Worm (Caenorhabditis elegans) whole organism, L4 larva: ENCODE measurements around the gene K05G3.1.
"Not testable (repeated sequence)": the region's sequence is repeated elsewhere in the genome, so short reads cannot be mapped to it uniquely, and the experiment has no call there.

Experiments
- F37D6.2 ChIP-seq: sonication (generic microtip); optimal IDR thresholded peaks from 2 replicates; lab custom pipeline; 2016; ENCODE audit warnings: mild to moderate bottlenecking, missing genetic modification characterization, missing compliant biosample characterization
- Y105C5A.15 ChIP-seq: fragments of 200-800 bp; sonication (Bioruptor generic); IDR thresholded peaks from 2 replicates; pipeline ENCODE4 v1.3.6; 2022; ENCODE audit warnings: missing genetic modification characterization, missing compliant biosample characterization
- ces-1 ChIP-seq: fragments of 150-350 bp; sonication (generic microtip); optimal IDR thresholded peaks from 4 replicates; lab custom pipeline; 2014; ENCODE audit warnings: missing biosample characterization, missing genetic modification reagents, missing genetic modification characterization
- daf-16 ChIP-seq, 3 experiments: sonication (generic microtip); optimal IDR thresholded peaks; 2 replicates each; lab custom pipeline; 2016 to 2017; ENCODE audit warnings: missing genetic modification characterization in 3 of 3, missing genetic modification reagents in 3 of 3, mild to moderate bottlenecking in 2 of 3, missing compliant biosample characterization in 2 of 3, missing biosample characterization in 1 of 3, moderate library complexity in 1 of 3
- dmd-8 ChIP-seq: fragments of 200-800 bp; sonication (Bioruptor generic); IDR thresholded peaks from 2 replicates; pipeline ENCODE4 v1.3.6; 2022; ENCODE audit warnings: missing genetic modification characterization, missing compliant biosample characterization
- duxl-1 ChIP-seq: sonication (generic microtip); optimal IDR thresholded peaks from 2 replicates; lab custom pipeline; 2016; ENCODE audit warnings: mild to moderate bottlenecking, missing genetic modification characterization, moderate library complexity, missing compliant biosample characterization; ENCODE audit not compliant: poor library complexity
- egl-43 ChIP-seq: fragments of 200-800 bp; sonication (Bioruptor generic); IDR thresholded peaks from 2 replicates; pipeline ENCODE4 v1.3.6; 2022; ENCODE audit warnings: missing genetic modification reagents, missing genetic modification characterization, missing compliant biosample characterization
- fkh-10 ChIP-seq: fragments of 150-350 bp; optimal IDR thresholded peaks from 2 replicates; lab custom pipeline; 2014; ENCODE audit warnings: missing biosample characterization, missing genetic modification reagents, missing genetic modification characterization
- gei-8 ChIP-seq: fragments of 200-800 bp; sonication (Bioruptor generic); optimal IDR thresholded peaks from 2 replicates; lab custom pipeline; 2018; ENCODE audit warnings: mild to moderate bottlenecking, missing genetic modification characterization, missing compliant biosample characterization
- hlh-11 ChIP-seq: fragments of 200-800 bp; sonication (Bioruptor generic); optimal IDR thresholded peaks from 2 replicates; lab custom pipeline; 2018; ENCODE audit warnings: mild to moderate bottlenecking, missing genetic modification characterization, missing compliant biosample characterization
- hlh-30 ChIP-seq: sonication (generic microtip); optimal IDR thresholded peaks from 2 replicates; lab custom pipeline; 2017; ENCODE audit warnings: antibody characterized with exemption, mild to moderate bottlenecking, missing genetic modification characterization, missing compliant biosample characterization; ENCODE audit not compliant: insufficient read depth
- hmg-1.1 ChIP-seq: fragments of 200-800 bp; sonication (Bioruptor generic); IDR thresholded peaks from 2 replicates; pipeline ENCODE4 v1.3.6; 2022; ENCODE audit warnings: missing genetic modification reagents, missing genetic modification characterization, missing compliant biosample characterization
- jun-1 ChIP-seq: fragments of 150-350 bp; optimal IDR thresholded peaks from 2 replicates; lab custom pipeline; 2014; ENCODE audit warnings: missing biosample characterization, missing genetic modification reagents, missing genetic modification characterization
- lim-7 ChIP-seq: fragments of 200-800 bp; sonication (Bioruptor generic); IDR thresholded peaks from 2 replicates; pipeline ENCODE4 v1.3.6; 2022; ENCODE audit warnings: missing genetic modification characterization, missing compliant biosample characterization
- lin-38 ChIP-seq: fragments of 200-800 bp; sonication (Bioruptor generic); IDR thresholded peaks from 2 replicates; pipeline ENCODE4 v1.3.6; 2022; ENCODE audit warnings: missing genetic modification reagents, missing genetic modification characterization, missing compliant biosample characterization
- mdt-29 ChIP-seq: fragments of 200-800 bp; sonication (Bioruptor generic); IDR thresholded peaks from 2 replicates; pipeline ENCODE4 v1.3.6; 2022; ENCODE audit warnings: missing genetic modification reagents, missing genetic modification characterization, missing compliant biosample characterization
- mep-1 ChIP-seq: fragments of 150-350 bp; sonication (generic microtip); optimal IDR thresholded peaks from 3 replicates; lab custom pipeline; 2014; ENCODE audit warnings: missing biosample characterization, missing genetic modification characterization
- mes-2 ChIP-seq: sonication (generic microtip); optimal IDR thresholded peaks from 2 replicates; lab custom pipeline; 2016; ENCODE audit warnings: missing genotype, mild to moderate bottlenecking, missing genetic modification characterization, missing compliant biosample characterization; ENCODE audit not compliant: poor library complexity, severe bottlenecking
- nhr-11 ChIP-seq: fragments of 150-350 bp; optimal IDR thresholded peaks from 2 replicates; lab custom pipeline; 2014; ENCODE audit warnings: missing biosample characterization, missing genetic modification characterization
- nhr-237 ChIP-seq: sonication (generic microtip); optimal IDR thresholded peaks from 2 replicates; lab custom pipeline; 2017; ENCODE audit warnings: missing biosample characterization, missing genetic modification characterization
- nhr-28 ChIP-seq: fragments of 150-350 bp; optimal IDR thresholded peaks from 2 replicates; lab custom pipeline; 2014; ENCODE audit warnings: missing biosample characterization, missing genetic modification characterization
- nhr-76 ChIP-seq: fragments of 150-350 bp; optimal IDR thresholded peaks from 2 replicates; lab custom pipeline; 2014; ENCODE audit warnings: missing biosample characterization, missing genetic modification characterization
- pha-4 ChIP-seq, 2 experiments: fragments of 150-350 bp in 1 of 2; fragments of 200-800 bp in 1 of 2; sonication (Bioruptor generic) in 1 of 2; IDR thresholded peaks in 1 of 2; optimal IDR thresholded peaks in 1 of 2; 2 replicates each; pipeline versions ENCODE4 v1.3.6 to Lab custom; 2014 to 2022; ENCODE audit warnings: missing genetic modification characterization in 2 of 2, missing genetic modification reagents in 2 of 2, missing biosample characterization in 1 of 2, missing compliant biosample characterization in 1 of 2
- set-16 ChIP-seq: fragments of 200-800 bp; sonication (Bioruptor generic); IDR thresholded peaks from 2 replicates; pipeline ENCODE4 v1.3.6; 2022; ENCODE audit warnings: missing genetic modification reagents, missing genetic modification characterization, missing compliant biosample characterization
- snpc-4 ChIP-seq: fragments of 150-350 bp; optimal IDR thresholded peaks from 2 replicates; lab custom pipeline; 2014; ENCODE audit warnings: missing biosample characterization, missing genetic modification characterization
- spr-1 ChIP-seq: sonication (generic microtip); optimal IDR thresholded peaks from 2 replicates; lab custom pipeline; 2016; ENCODE audit warnings: mild to moderate bottlenecking, missing genetic modification characterization, missing compliant biosample characterization
- spr-3 ChIP-seq: fragments of 200-800 bp; sonication (Bioruptor generic); optimal IDR thresholded peaks from 2 replicates; lab custom pipeline; 2018; ENCODE audit warnings: mild to moderate bottlenecking, missing genetic modification characterization, missing compliant biosample characterization
- unc-62 ChIP-seq, 3 experiments: fragments of 150-350 bp in 1 of 3; sonication (generic microtip); optimal IDR thresholded peaks in 2 of 3; peaks in 1 of 3; 1 replicate in 1 of 3; 2 replicates in 2 of 3; lab custom pipeline; 2014 to 2017; ENCODE audit warnings: missing biosample characterization in 3 of 3, missing genetic modification characterization in 3 of 3, missing genetic modification reagents in 3 of 3, missing genotype in 1 of 3

The K05G3.1 gene

DNA sequence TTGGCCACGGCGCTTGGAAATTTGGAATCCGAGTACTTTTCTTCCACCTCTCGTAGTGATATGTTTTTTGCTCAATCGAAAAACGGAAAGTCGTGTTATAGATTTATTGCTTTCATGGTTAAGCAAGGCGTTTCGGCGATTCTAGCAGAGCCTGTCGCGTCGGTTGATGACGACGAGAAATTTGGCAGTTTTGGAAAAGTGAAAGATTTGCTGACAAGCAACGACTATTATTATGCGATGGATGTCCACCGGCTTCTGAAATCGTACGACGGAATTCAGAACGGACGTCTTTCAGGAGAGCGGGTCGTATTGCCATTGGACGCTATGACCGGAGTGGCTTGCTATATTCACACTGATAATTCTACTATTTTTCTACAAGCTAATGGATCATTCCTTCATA lies 17.6 kb downstream of the K05G3.1 start:
- TF ChIP-seq unc-62 (GFP tag; optimal IDR thresholded peaks at IDR 0.05 in 1 of 2; lab: Kevin White, UChicago) (peak in 1 of 2 experiments; percentile 96), unc-62 (tag; optimal IDR thresholded peaks at IDR 0.05; lab: Kevin White, UChicago) (no peak), spr-3 (GFP tag; lab: Kevin White, UChicago) (no peak)

DNA sequence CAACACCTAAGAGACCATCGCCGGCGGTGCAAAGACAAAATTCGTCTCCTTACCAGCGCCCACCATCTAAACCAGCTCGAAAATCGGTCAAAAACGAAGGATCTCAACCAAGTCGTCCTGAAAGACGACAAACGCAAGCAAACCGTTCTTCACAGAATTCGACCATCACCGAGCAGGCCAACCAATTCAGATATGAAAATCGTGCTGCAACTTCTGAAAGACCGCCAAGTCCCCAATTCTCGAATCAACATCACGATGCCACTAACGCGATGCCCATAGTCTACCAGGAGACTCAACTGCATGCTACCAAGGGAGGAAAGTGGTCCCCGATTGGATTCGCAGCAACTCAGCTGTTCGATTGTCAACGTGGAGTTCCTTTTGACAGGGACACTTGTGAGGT lies 18.4 kb downstream of the K05G3.1 start, which contains the start of gene T25D1.1:
Gene T25D1.1, plus strand, starts transcription at position 301 of the 400 bp plus-strand sequence.
- TF ChIP-seq dmd-8 (GFP tag; lab: Robert Waterston, UW), result no peak
- no peak for TF ChIP-seq nhr-28 (tag; lab: Kevin White, UChicago)

DNA sequence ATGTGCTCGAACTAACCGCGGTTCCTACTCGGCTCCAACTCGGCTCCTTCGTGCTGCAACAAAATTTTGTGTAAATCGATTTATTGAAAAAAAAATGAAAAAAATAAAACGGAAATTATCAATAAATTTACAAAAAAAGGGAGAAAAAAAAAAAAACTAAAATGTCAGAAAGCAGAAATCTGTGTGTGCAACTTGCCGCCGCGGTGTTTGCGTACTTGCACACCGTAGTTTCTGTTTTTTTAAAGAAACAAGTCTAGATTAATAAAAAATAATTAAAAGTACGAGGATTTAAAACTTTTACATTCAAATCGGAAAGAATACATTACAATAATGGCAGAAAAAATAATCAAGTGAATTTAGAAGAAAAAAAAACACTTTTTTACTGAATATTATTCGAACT lies 20.6 kb downstream of the K05G3.1 start:
- TF ChIP-seq Y105C5A.15 (GFP tag; lab: Robert Waterston, UW) (no peak), mep-1 (tag; lab: Kevin White, UChicago) (no peak), mdt-29 (GFP tag; lab: Robert Waterston, UW) (no peak), hlh-30 (tag; lab: Kevin White, UChicago) (no peak), duxl-1 (tag; lab: Kevin White, UChicago) (no peak), egl-43 (GFP tag; lab: Robert Waterston, UW) (no peak), hmg-1.1 (GFP tag; lab: Robert Waterston, UW) (no peak), snpc-4 (no peak), mes-2 (no peak)
- TF ChIP-seq, all 104 proteins: peak for 0

DNA sequence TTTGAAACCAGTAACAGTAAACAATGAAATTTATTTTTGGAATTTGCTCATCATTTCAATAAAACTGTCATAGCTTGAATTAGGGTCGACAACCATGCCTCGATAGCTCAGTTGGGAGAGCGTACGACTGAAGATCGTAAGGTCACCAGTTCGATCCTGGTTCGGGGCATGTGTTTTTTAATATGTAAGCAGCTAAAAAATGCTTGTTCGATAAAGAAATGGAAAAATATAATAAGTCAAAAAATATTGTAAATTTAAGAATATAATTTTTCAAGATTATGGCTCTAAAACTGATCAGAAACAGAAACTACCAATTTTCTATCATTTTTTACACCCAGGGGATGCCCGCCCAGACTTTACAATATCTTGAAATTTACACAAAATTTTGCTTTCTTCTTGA lies 22.7 kb downstream of the K05G3.1 start:
- TF ChIP-seq pha-4 (GFP tag; IDR thresholded peaks at IDR 0.05; lab: Robert Waterston, UW), result peak; percentile 15; the same call in 1 of the 2 replicates
- not testable (repeated sequence) for TF ChIP-seq pha-4 (tag; optimal IDR thresholded peaks at IDR 0.05; lab: Kevin White, UChicago)

DNA sequence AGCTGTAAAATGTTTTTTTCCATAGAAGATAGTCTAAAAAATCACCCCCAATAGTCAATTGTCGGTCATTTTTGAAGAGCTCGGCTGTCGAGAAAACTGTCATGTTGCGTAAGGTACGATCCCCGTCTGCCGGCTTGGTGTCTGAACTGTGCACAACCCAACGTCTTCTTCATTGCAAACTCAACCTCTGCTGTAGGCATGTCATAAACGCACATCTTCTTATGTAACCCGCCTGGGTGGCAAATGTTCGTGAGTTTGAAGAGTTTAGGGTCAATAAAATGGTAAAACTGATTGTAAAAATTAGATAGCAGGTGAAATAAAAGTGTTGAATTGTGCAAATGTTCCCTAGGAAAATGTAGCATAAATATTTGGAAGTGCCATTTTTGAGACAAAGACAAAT lies 23.2 kb downstream of the K05G3.1 start:
- no peak for TF ChIP-seq ces-1
- no peak for TF ChIP-seq nhr-76 (tag; lab: Kevin White, UChicago)
- TF ChIP-seq spr-1 (tag; lab: Kevin White, UChicago), result no peak
- TF ChIP-seq jun-1 (tag; lab: Kevin White, UChicago), result no peak
- TF ChIP-seq F37D6.2 (tag; lab: Kevin White, UChicago), result no peak
- no peak for TF ChIP-seq gei-8 (GFP tag; lab: Kevin White, UChicago)
- no peak for TF ChIP-seq lim-7 (GFP tag; lab: Robert Waterston, UW)
- no peak for TF ChIP-seq nhr-237 (tag; lab: Kevin White, UChicago)
- TF ChIP-seq duxl-1 (tag; lab: Kevin White, UChicago), result no peak

DNA sequence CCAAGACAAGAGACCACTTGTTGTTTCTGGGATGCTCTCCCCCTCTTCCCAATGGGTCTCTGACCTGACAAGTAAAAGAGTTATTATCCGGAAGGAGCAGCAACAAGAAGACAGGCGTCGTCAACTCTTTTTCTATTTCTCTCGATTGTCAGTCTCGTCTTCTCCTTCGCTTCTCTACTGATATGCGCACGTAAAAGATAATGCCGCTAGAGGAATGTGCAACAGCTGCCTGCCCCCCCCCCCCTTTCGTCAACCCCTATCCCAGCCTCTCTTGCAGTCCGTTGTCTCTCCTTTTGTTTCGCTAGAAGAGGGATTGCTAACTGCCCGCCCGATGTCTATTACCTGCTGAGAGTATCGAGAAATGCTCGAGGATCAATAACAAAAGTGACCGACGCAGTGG lies 24.5 kb downstream of the K05G3.1 start:
- TF ChIP-seq hlh-11 (peak; percentile 55), fkh-10 (no peak), unc-62 (GFP tag; optimal IDR thresholded peaks at IDR 0.05 in 1 of 2; lab: Kevin White, UChicago) (no peak), unc-62 (tag; optimal IDR thresholded peaks at IDR 0.05; lab: Kevin White, UChicago) (no peak), nhr-11 (tag; lab: Kevin White, UChicago) (peak; percentile 29), set-16 (GFP tag; lab: Robert Waterston, UW) (peak; percentile 27; the same call in 1 of the 2 replicates), hlh-30 (tag; lab: Kevin White, UChicago) (peak; percentile 33), daf-16 (GFP tag; optimal IDR thresholded peaks at IDR 0.05; lab: Kevin White, UChicago) (peak in 1 of 2 experiments; percentile 12), daf-16 (tag; optimal IDR thresholded peaks at IDR 0.05; lab: Kevin White, UChicago) (no peak)

DNA sequence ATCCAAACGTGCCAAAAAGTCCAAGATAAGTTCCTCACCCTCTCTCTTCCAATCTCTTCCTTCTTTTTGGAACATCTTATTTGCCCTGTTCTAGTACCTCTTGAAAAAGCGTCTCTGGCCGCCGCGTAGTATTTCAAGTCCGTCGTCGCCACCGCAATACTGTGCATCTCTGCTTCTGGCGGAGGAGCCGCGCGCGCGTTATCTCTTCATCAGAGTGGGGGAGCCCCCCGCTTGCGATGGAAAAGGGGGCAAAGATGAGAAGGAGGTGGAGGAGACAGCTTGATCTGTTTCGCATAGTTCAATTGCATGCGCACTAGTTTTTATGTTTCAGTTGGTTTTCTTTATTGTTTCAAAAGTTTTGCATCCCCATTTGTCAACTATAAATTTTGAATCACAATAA lies 26.7 kb downstream of the K05G3.1 start:
- no peak for TF ChIP-seq dmd-8 (GFP tag; lab: Robert Waterston, UW)
- TF ChIP-seq nhr-11 (tag; lab: Kevin White, UChicago), result no peak
- no peak for TF ChIP-seq lin-38 (GFP tag; lab: Robert Waterston, UW)
- peak; percentile 72 for TF ChIP-seq set-16 (GFP tag; lab: Robert Waterston, UW)
